Worm (Caenorhabditis elegans) whole organism, L4 larva: ENCODE data around the gene hyl-1.

Source experiments
- Y48G9A.11 ChIP-seq: fragments of 200-800 bp; sonication (Bioruptor generic); IDR thresholded peaks from 2 replicates; pipeline ENCODE4 v1.3.6; 2022; ENCODE audit warnings: missing genetic modification reagents, missing genetic modification characterization, missing compliant biosample characterization
- ZK337.2 ChIP-seq: fragments of 200-800 bp; sonication (Bioruptor generic); IDR thresholded peaks from 2 replicates; pipeline ENCODE4 v1.3.6; 2022; ENCODE audit warnings: missing genetic modification reagents, missing genetic modification characterization, missing compliant biosample characterization
- aha-1 ChIP-seq: fragments of 150-350 bp; peaks from one replicate; lab custom pipeline; 2014; ENCODE audit warnings: missing biosample characterization, missing genetic modification characterization
- ceh-44 ChIP-seq: fragments of 200-800 bp; sonication (Bioruptor generic); IDR thresholded peaks from 2 replicates; pipeline ENCODE4 v1.3.6; 2022; ENCODE audit warnings: missing genetic modification reagents, missing genetic modification characterization, missing compliant biosample characterization
- ces-1 ChIP-seq: fragments of 150-350 bp; sonication (generic microtip); optimal IDR thresholded peaks from 4 replicates; lab custom pipeline; 2014; ENCODE audit warnings: missing biosample characterization, missing genetic modification reagents, missing genetic modification characterization
- dve-1 ChIP-seq: sonication (generic microtip); optimal IDR thresholded peaks from 2 replicates; lab custom pipeline; 2017; ENCODE audit warnings: antibody characterized with exemption, mild to moderate bottlenecking, missing genetic modification characterization, missing compliant biosample characterization; ENCODE audit not compliant: insufficient read depth
- gei-8 ChIP-seq: fragments of 200-800 bp; sonication (Bioruptor generic); optimal IDR thresholded peaks from 2 replicates; lab custom pipeline; 2018; ENCODE audit warnings: mild to moderate bottlenecking, missing genetic modification characterization, missing compliant biosample characterization
- hlh-30 ChIP-seq: sonication (generic microtip); optimal IDR thresholded peaks from 2 replicates; lab custom pipeline; 2017; ENCODE audit warnings: antibody characterized with exemption, mild to moderate bottlenecking, missing genetic modification characterization, missing compliant biosample characterization; ENCODE audit not compliant: insufficient read depth
- hmg-1.1 ChIP-seq: fragments of 200-800 bp; sonication (Bioruptor generic); IDR thresholded peaks from 2 replicates; pipeline ENCODE4 v1.3.6; 2022; ENCODE audit warnings: missing genetic modification reagents, missing genetic modification characterization, missing compliant biosample characterization
- lsy-2 ChIP-seq, 2 experiments: fragments of 150-350 bp in 1 of 2; sonication (generic microtip) in 1 of 2; optimal IDR thresholded peaks; 2 replicates each; lab custom pipeline; 2014 to 2017; ENCODE audit warnings: missing biosample characterization in 2 of 2, missing genetic modification characterization in 2 of 2
- madf-9 ChIP-seq: fragments of 200-800 bp; sonication (Bioruptor generic); conservative IDR thresholded peaks from 2 replicates; pipeline ENCODE4 v1.3.6; 2022; ENCODE audit warnings: missing genetic modification reagents, missing genetic modification characterization, missing compliant biosample characterization
- mdt-29 ChIP-seq: fragments of 200-800 bp; sonication (Bioruptor generic); IDR thresholded peaks from 2 replicates; pipeline ENCODE4 v1.3.6; 2022; ENCODE audit warnings: missing genetic modification reagents, missing genetic modification characterization, missing compliant biosample characterization
- nhr-102 ChIP-seq: sonication (generic microtip); optimal IDR thresholded peaks from 2 replicates; lab custom pipeline; 2016; ENCODE audit warnings: mild to moderate bottlenecking, missing genetic modification characterization, moderate library complexity, missing compliant biosample characterization
- nhr-11 ChIP-seq: fragments of 150-350 bp; optimal IDR thresholded peaks from 2 replicates; lab custom pipeline; 2014; ENCODE audit warnings: missing biosample characterization, missing genetic modification characterization
- nhr-111 ChIP-seq: fragments of 200-800 bp; sonication (Bioruptor generic); optimal IDR thresholded peaks from 2 replicates; lab custom pipeline; 2018; ENCODE audit warnings: mild to moderate bottlenecking, missing genetic modification characterization, missing compliant biosample characterization
- nhr-42 ChIP-seq: fragments of 200-800 bp; sonication (Bioruptor generic); IDR thresholded peaks from 2 replicates; pipeline ENCODE4 v1.3.6; 2022; ENCODE audit warnings: missing genetic modification characterization, missing compliant biosample characterization
- nhr-6 ChIP-seq: fragments of 150-350 bp; optimal IDR thresholded peaks from 2 replicates; lab custom pipeline; 2014; ENCODE audit warnings: missing biosample characterization, missing genetic modification characterization
- pha-4 ChIP-seq, 2 experiments: fragments of 150-350 bp in 1 of 2; fragments of 200-800 bp in 1 of 2; sonication (Bioruptor generic) in 1 of 2; IDR thresholded peaks in 1 of 2; optimal IDR thresholded peaks in 1 of 2; 2 replicates each; pipeline versions ENCODE4 v1.3.6 to Lab custom; 2014 to 2022; ENCODE audit warnings: missing genetic modification characterization in 2 of 2, missing genetic modification reagents in 2 of 2, missing biosample characterization in 1 of 2, missing compliant biosample characterization in 1 of 2
- php-3 ChIP-seq: fragments of 200-800 bp; sonication (Bioruptor generic); IDR thresholded peaks from 2 replicates; pipeline ENCODE4 v1.3.6; 2022; ENCODE audit warnings: missing genetic modification reagents, missing genetic modification characterization, missing compliant biosample characterization
- set-16 ChIP-seq: fragments of 200-800 bp; sonication (Bioruptor generic); IDR thresholded peaks from 2 replicates; pipeline ENCODE4 v1.3.6; 2022; ENCODE audit warnings: missing genetic modification reagents, missing genetic modification characterization, missing compliant biosample characterization
- spr-3 ChIP-seq: fragments of 200-800 bp; sonication (Bioruptor generic); optimal IDR thresholded peaks from 2 replicates; lab custom pipeline; 2018; ENCODE audit warnings: mild to moderate bottlenecking, missing genetic modification characterization, missing compliant biosample characterization
- tra-1 ChIP-seq: fragments of 200-800 bp; sonication (Bioruptor generic); IDR thresholded peaks from 2 replicates; pipeline ENCODE4 v1.3.6; 2022; ENCODE audit warnings: missing genetic modification reagents, missing genetic modification characterization, missing compliant biosample characterization
- unc-130 ChIP-seq: sonication (generic microtip); optimal IDR thresholded peaks from 2 replicates; lab custom pipeline; 2016; ENCODE audit warnings: missing genetic modification reagents, missing genetic modification characterization, missing compliant biosample characterization

The hyl-1 gene

DNA sequence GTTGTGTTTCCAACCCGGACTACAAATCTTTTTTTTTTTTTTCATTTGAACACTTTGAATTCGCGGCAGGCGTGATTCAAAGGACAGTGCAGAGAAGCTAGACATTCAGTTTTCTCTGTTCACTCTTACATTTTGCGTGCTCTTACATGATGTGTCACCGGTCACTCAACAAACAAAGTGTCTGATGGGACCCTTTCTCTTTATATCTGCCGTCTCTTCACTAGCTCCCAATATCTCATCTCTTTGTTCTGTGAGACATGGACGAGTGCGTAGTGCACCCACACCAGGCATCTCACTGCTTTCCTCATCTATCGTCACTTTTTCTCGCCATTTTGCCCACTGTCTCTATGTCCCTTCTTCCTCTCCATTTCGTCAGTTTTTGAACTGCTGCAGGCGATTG lies 48.1 kb downstream of the hyl-1 start (continued):
- TF ChIP-seq ceh-44: no peak
- peak; percentile 54; the same call in 1 of the 2 replicates for TF ChIP-seq ZK337.2 (GFP tag; lab: Robert Waterston, UW)
- TF ChIP-seq nhr-11 (tag; lab: Kevin White, UChicago): peak; percentile 71
- TF ChIP-seq spr-3 (GFP tag; lab: Kevin White, UChicago): no peak
- no peak; the same call in 1 of the 2 replicates for TF ChIP-seq hmg-1.1 (GFP tag; lab: Robert Waterston, UW)
- TF ChIP-seq mdt-29 (GFP tag; lab: Robert Waterston, UW): no peak
- TF ChIP-seq, all 104 proteins: peak for 26

DNA sequence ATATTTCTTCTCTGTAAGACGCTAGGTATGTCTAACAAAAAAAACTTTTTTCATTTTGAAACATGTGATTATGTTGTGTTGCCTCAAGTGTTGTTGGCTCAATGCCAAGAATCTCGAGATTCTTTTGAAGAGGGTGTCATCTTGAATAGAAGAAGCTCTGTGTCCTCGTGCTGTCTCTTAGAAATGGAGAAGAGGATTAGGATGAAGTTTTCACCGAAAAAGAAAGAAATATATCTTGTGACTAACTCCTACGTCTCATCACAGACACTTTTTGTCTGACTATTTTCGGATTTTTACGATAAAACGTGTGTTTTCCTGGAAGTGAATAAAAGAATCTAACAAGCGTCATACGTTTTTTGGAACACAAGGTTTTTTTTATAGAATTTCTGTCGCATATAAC lies 48.7 kb downstream of the hyl-1 start:
- TF ChIP-seq hlh-30 (tag; lab: Kevin White, UChicago) (peak; percentile 60), Y48G9A.11 (GFP tag; lab: Robert Waterston, UW) (no peak), lsy-2 (tag; optimal IDR thresholded peaks at IDR 0.05; lab: Kevin White, UChicago) (peak in 1 of 2 experiments; percentile 33), ces-1 (GFP tag; lab: Kevin White, UChicago) (no peak), nhr-42 (GFP tag; lab: Robert Waterston, UW) (no peak), tra-1 (GFP tag; lab: Robert Waterston, UW) (no peak), aha-1 (no peak), nhr-102 (tag; lab: Kevin White, UChicago) (no peak), nhr-111 (GFP tag; lab: Kevin White, UChicago) (no peak), php-3 (no peak), madf-9 (no peak), unc-130 (no peak), gei-8 (GFP tag; lab: Kevin White, UChicago) (no peak), dve-1 (no peak), nhr-6 (no peak), pha-4 (GFP tag; IDR thresholded peaks at IDR 0.05; lab: Robert Waterston, UW) (no peak), pha-4 (tag; optimal IDR thresholded peaks at IDR 0.05; lab: Kevin White, UChicago) (no peak), set-16 (no peak)
